Worm (Caenorhabditis elegans) whole organism, L1 larva: ENCODE data around the gene C34E11.4.

Experiments
- C16A3.4 ChIP-seq: fragments of 150-350 bp; optimal IDR thresholded peaks from 2 replicates; lab custom pipeline; 2014; ENCODE audit warnings: missing biosample characterization, missing genetic modification characterization
- aha-1 ChIP-seq: fragments of 150-350 bp; optimal IDR thresholded peaks from 2 replicates; lab custom pipeline; 2014; ENCODE audit warnings: missing biosample characterization, missing genetic modification characterization
- aly-2 ChIP-seq: fragments of 150-350 bp; optimal IDR thresholded peaks from 2 replicates; lab custom pipeline; 2014; ENCODE audit warnings: missing biosample characterization, missing genetic modification characterization
- ceh-82 ChIP-seq, 3 experiments: fragments of 150-350 bp in 1 of 3; sonication (generic microtip) in 2 of 3; optimal IDR thresholded peaks; 2 replicates each; lab custom pipeline; 2014 to 2017; ENCODE audit warnings: missing biosample characterization in 3 of 3, missing genetic modification characterization in 3 of 3
- efl-1 ChIP-seq, 4 experiments: fragments of 150-350 bp; optimal IDR thresholded peaks in 3 of 4; peaks in 1 of 4; 1 replicate in 1 of 4; 2 replicates in 3 of 4; lab custom pipeline; 2014; ENCODE audit warnings: missing biosample characterization in 2 of 4, missing genetic modification characterization in 2 of 4, missing genetic modification reagents in 2 of 4
- egl-27 ChIP-seq, 2 experiments: fragments of 150-350 bp in 1 of 2; sonication (generic microtip); optimal IDR thresholded peaks; 3 replicates each; lab custom pipeline; 2017 to 2018; ENCODE audit warnings: missing biosample characterization in 2 of 2, missing genetic modification characterization in 2 of 2, missing genetic modification reagents in 2 of 2
- fkh-10 ChIP-seq: sonication (generic microtip); optimal IDR thresholded peaks from 2 replicates; lab custom pipeline; 2017; ENCODE audit warnings: missing biosample characterization, missing genetic modification reagents, missing genetic modification characterization
- grh-1 ChIP-seq: fragments of 200-800 bp; sonication (Bioruptor generic); IDR thresholded peaks from 2 replicates; pipeline ENCODE4 v1.3.6; 2022; ENCODE audit warnings: missing genetic modification reagents, missing genetic modification characterization, missing compliant biosample characterization
- hlh-4 ChIP-seq: sonication (generic microtip); optimal IDR thresholded peaks from 2 replicates; lab custom pipeline; 2016; ENCODE audit warnings: mild to moderate bottlenecking, missing genetic modification characterization, missing compliant biosample characterization
- hpl-2 ChIP-seq: fragments of 150-350 bp; optimal IDR thresholded peaks from 2 replicates; lab custom pipeline; 2014; ENCODE audit warnings: missing biosample characterization, missing genetic modification reagents, missing genetic modification characterization
- irx-1 ChIP-seq: sonication (generic microtip); optimal IDR thresholded peaks from 2 replicates; lab custom pipeline; 2016; ENCODE audit warnings: missing genetic modification characterization, missing compliant biosample characterization
- isw-1 ChIP-seq: fragments of 200-800 bp; sonication (Bioruptor generic); IDR thresholded peaks from 2 replicates; pipeline ENCODE4 v1.3.6; 2022; ENCODE audit warnings: missing genetic modification characterization, missing compliant biosample characterization
- lin-13 ChIP-seq: fragments of 150-350 bp; optimal IDR thresholded peaks from 2 replicates; lab custom pipeline; 2014; ENCODE audit warnings: missing biosample characterization, missing genetic modification reagents, missing genetic modification characterization
- lin-14 ChIP-seq: fragments of 200-800 bp; sonication (Bioruptor generic); optimal IDR thresholded peaks from 2 replicates; lab custom pipeline; 2018; ENCODE audit warnings: mild to moderate bottlenecking, missing genetic modification characterization, moderate library complexity, missing compliant biosample characterization
- lin-35 ChIP-seq, 2 experiments: fragments of 150-350 bp; optimal IDR thresholded peaks; 2 replicates each; lab custom pipeline; 2014; ENCODE audit warnings: missing biosample characterization in 2 of 2, missing genetic modification characterization in 2 of 2, missing genetic modification reagents in 2 of 2
- lin-39 ChIP-seq: fragments of 150-350 bp; optimal IDR thresholded peaks from 2 replicates; lab custom pipeline; 2014; ENCODE audit warnings: missing biosample characterization, missing genetic modification reagents, missing genetic modification characterization
- lsy-2 ChIP-seq, 2 experiments: fragments of 150-350 bp; optimal IDR thresholded peaks; 2 replicates each; lab custom pipeline; 2014; ENCODE audit warnings: missing biosample characterization in 2 of 2, missing genetic modification characterization in 2 of 2
- mep-1 ChIP-seq: fragments of 150-350 bp; optimal IDR thresholded peaks from 2 replicates; lab custom pipeline; 2014; ENCODE audit warnings: missing biosample characterization, missing genetic modification characterization
- nhr-11 ChIP-seq: fragments of 150-350 bp; optimal IDR thresholded peaks from 2 replicates; lab custom pipeline; 2014; ENCODE audit warnings: missing biosample characterization, missing genetic modification characterization
- nhr-12 ChIP-seq: sonication (generic microtip); optimal IDR thresholded peaks from 2 replicates; lab custom pipeline; 2017; ENCODE audit warnings: missing biosample characterization, missing genetic modification characterization
- nhr-20 ChIP-seq: sonication (generic microtip); optimal IDR thresholded peaks from 2 replicates; lab custom pipeline; 2016; ENCODE audit warnings: mild to moderate bottlenecking, missing genetic modification characterization, missing compliant biosample characterization
- nhr-237 ChIP-seq: fragments of 150-350 bp; optimal IDR thresholded peaks from 2 replicates; lab custom pipeline; 2014; ENCODE audit warnings: missing biosample characterization, missing genetic modification characterization
- nhr-71 ChIP-seq: sonication (generic microtip); optimal IDR thresholded peaks from 2 replicates; lab custom pipeline; 2016; ENCODE audit warnings: mild to moderate bottlenecking, missing genetic modification characterization, moderate library complexity, missing compliant biosample characterization
- nhr-77 ChIP-seq: fragments of 150-350 bp; optimal IDR thresholded peaks from 2 replicates; lab custom pipeline; 2014; ENCODE audit warnings: missing biosample characterization, missing genetic modification characterization
- nhr-90 ChIP-seq: sonication (generic microtip); optimal IDR thresholded peaks from 2 replicates; lab custom pipeline; 2016; ENCODE audit warnings: mild to moderate bottlenecking, missing genetic modification characterization, missing compliant biosample characterization; ENCODE audit not compliant: poor library complexity
- pag-3 ChIP-seq: sonication (generic microtip); optimal IDR thresholded peaks from 2 replicates; lab custom pipeline; 2017; ENCODE audit warnings: missing genetic modification characterization, mild to moderate bottlenecking, missing compliant biosample characterization, antibody characterized with exemption, borderline replicate concordance; ENCODE audit not compliant: insufficient read depth
- pqm-1 ChIP-seq: sonication (generic microtip); optimal IDR thresholded peaks from 3 replicates; lab custom pipeline; 2017; ENCODE audit warnings: missing biosample characterization, missing genetic modification characterization
- rnt-1 ChIP-seq: sonication (generic microtip); optimal IDR thresholded peaks from 2 replicates; lab custom pipeline; 2016; ENCODE audit warnings: mild to moderate bottlenecking, missing genetic modification characterization, moderate library complexity, missing compliant biosample characterization
- snu-23 ChIP-seq: sonication (generic microtip); optimal IDR thresholded peaks from 2 replicates; lab custom pipeline; 2016; ENCODE audit warnings: missing genetic modification characterization, missing compliant biosample characterization
- sptf-1 ChIP-seq: fragments of 150-350 bp; optimal IDR thresholded peaks from 2 replicates; lab custom pipeline; 2014; ENCODE audit warnings: missing biosample characterization, missing genetic modification characterization
- sup-37 ChIP-seq: fragments of 200-800 bp; sonication (Bioruptor generic); optimal IDR thresholded peaks from 2 replicates; lab custom pipeline; 2018; ENCODE audit warnings: mild to moderate bottlenecking, missing genetic modification characterization, missing compliant biosample characterization
- swsn-7 ChIP-seq: sonication (generic microtip); optimal IDR thresholded peaks from 2 replicates; lab custom pipeline; 2016; ENCODE audit warnings: missing genetic modification characterization, missing compliant biosample characterization
- tbx-2 ChIP-seq: sonication (generic microtip); optimal IDR thresholded peaks from 2 replicates; lab custom pipeline; 2016; ENCODE audit warnings: missing genetic modification characterization, missing compliant biosample characterization
- unc-130 ChIP-seq: fragments of 150-350 bp; optimal IDR thresholded peaks from 2 replicates; lab custom pipeline; 2017; ENCODE audit warnings: missing biosample characterization, missing genetic modification characterization, inconsistent platforms
- unc-30 ChIP-seq: sonication (generic microtip); optimal IDR thresholded peaks from 2 replicates; lab custom pipeline; 2017; ENCODE audit warnings: missing biosample characterization, missing genetic modification characterization
- unc-62 ChIP-seq: fragments of 150-350 bp; optimal IDR thresholded peaks from 2 replicates; lab custom pipeline; 2014; ENCODE audit warnings: missing biosample characterization, missing genetic modification reagents, missing genetic modification characterization
- vab-15 ChIP-seq: sonication (generic microtip); optimal IDR thresholded peaks from 2 replicates; lab custom pipeline; 2017; ENCODE audit warnings: missing genotype, mild to moderate bottlenecking, missing genetic modification characterization, missing compliant biosample characterization
- zip-4 ChIP-seq: fragments of 200-800 bp; sonication (Bioruptor generic); optimal IDR thresholded peaks from 2 replicates; lab custom pipeline; 2018; ENCODE audit warnings: mild to moderate bottlenecking, missing genetic modification characterization, moderate library complexity, missing compliant biosample characterization
- ztf-11 ChIP-seq, 2 experiments: sonication (generic microtip); optimal IDR thresholded peaks; 2 replicates each; lab custom pipeline; 2016 to 2017; ENCODE audit warnings: missing genetic modification characterization in 2 of 2, missing biosample characterization in 1 of 2, missing compliant biosample characterization in 1 of 2

Gene C34E11.4

DNA sequence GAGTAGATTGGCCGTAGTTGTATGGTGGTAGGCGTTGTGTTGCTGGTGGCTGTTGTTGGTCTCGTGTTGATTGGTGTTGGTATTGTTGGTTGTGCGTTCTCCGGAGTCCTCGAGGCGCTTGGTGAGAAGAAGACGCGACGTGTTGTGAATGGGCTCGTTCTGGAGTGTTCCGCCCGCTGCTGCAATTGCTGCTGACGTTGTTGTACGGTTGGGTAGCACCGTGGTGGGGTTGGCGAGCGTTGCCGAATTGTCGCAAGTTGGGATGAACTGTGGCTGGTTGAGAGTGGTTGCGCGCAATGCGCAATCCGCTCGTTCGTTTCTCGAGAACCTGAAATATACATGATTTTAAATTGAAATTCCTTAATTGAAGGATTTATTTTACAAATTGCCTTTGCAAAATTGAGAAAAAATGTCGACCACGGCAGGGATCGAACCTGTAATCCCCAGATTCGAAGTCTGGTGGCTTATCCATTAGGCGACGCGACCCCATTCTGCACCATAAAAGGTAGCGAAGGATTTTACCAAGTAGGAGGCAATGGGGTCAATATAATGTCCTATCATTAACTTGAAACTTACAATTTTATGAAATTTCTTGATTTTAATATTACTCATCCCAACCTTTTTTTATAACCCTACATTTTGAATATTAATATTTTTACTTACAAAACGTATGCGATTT lies 2.3 kb downstream of the C34E11.4 start:
- TF ChIP-seq grh-1 (GFP tag; lab: Robert Waterston, UW) (no peak), hlh-4 (tag; lab: Kevin White, UChicago) (no peak)

DNA sequence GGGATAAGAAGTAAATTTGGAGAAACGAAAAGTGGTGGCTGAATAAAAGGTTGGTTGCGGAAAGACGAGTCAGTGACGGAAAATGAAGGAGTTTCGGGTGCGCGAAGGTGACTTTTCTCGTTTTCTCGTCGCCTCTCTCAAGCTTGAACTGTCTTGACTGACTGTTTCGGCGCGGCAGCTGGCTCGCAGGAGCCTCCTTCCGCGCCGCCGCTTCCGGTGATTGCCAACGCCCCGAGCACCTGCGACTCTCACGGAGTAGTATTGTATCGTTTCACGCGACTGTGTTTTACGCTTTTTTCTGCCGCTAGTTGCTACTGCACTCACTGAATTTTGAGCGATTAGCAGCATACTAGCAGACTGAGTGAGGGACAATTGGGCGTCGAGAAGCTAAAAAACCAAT lies 10.7 kb downstream of the C34E11.4 start, which contains the start of gene C34E11.2:
TSS of gene C34E11.2 (minus strand) at position 84 of the 400 bp plus-strand sequence.
- no peak for TF ChIP-seq nhr-237 (tag; lab: Kevin White, UChicago)
- no peak for TF ChIP-seq swsn-7 (tag; lab: Kevin White, UChicago)
- TF ChIP-seq pqm-1 (tag; lab: Kevin White, UChicago), result no peak
- TF ChIP-seq zip-4, result no peak

- no peak for TF ChIP-seq nhr-11 (tag; lab: Kevin White, UChicago)
- TF ChIP-seq lin-39 (tag; lab: Kevin White, UChicago), result no peak
- no peak for TF ChIP-seq C16A3.4 (tag; lab: Kevin White, UChicago)
- no peak for TF ChIP-seq lsy-2 (tag; optimal IDR thresholded peaks at IDR 0.05; lab: Kevin White, UChicago)
- no peak for TF ChIP-seq sptf-1 (tag; lab: Kevin White, UChicago)
- TF ChIP-seq tbx-2 (tag; lab: Kevin White, UChicago), result no peak
- TF ChIP-seq hpl-2 (GFP tag; lab: Kevin White, UChicago), result no peak
- TF ChIP-seq vab-15 (tag; lab: Kevin White, UChicago), result no peak
These were observed 12.8 kb downstream of the C34E11.4 start for ce11 chrX:11816825-11817224.

ce11 chrX:11818711-11819110 lies 14.7 kb downstream of the C34E11.4 start:
- TF ChIP-seq tbx-2 (tag; lab: Kevin White, UChicago) (no peak), unc-130 (peak; percentile 4), ztf-11 (tag; optimal IDR thresholded peaks at IDR 0.05; lab: Kevin White, UChicago) (no peak), nhr-20 (tag; lab: Kevin White, UChicago) (no peak), hlh-4 (tag; lab: Kevin White, UChicago) (no peak), ceh-82 (tag; optimal IDR thresholded peaks at IDR 0.05; lab: Kevin White, UChicago) (no peak), rnt-1 (tag; lab: Kevin White, UChicago) (peak; percentile 25), lin-13 (GFP tag; lab: Kevin White, UChicago) (no peak), sup-37 (GFP tag; lab: Kevin White, UChicago) (no peak), nhr-12 (no peak), lin-35 (GFP tag; optimal IDR thresholded peaks at IDR 0.05; lab: Kevin White, UChicago) (no peak), fkh-10 (GFP tag; lab: Kevin White, UChicago) (no peak), efl-1 (optimal IDR thresholded peaks at IDR 0.05; lab: Kevin White, UChicago) (no peak), efl-1 (GFP tag; optimal IDR thresholded peaks at IDR 0.05 in 1 of 2; lab: Kevin White, UChicago) (no peak), nhr-90 (tag; lab: Kevin White, UChicago) (no peak), lin-14 (GFP tag; lab: Kevin White, UChicago) (peak; percentile 75), sptf-1 (tag; lab: Kevin White, UChicago) (no peak), pag-3 (tag; lab: Kevin White, UChicago) (no peak), unc-30 (tag; lab: Kevin White, UChicago) (no peak), grh-1 (GFP tag; lab: Robert Waterston, UW) (no peak), snu-23 (GFP tag; lab: Kevin White, UChicago) (peak; percentile 1), vab-15 (tag; lab: Kevin White, UChicago) (no peak), unc-62 (no peak), isw-1 (no peak), aly-2 (tag; lab: Kevin White, UChicago) (no peak), mep-1 (no peak), nhr-77 (tag; lab: Kevin White, UChicago) (no peak), egl-27 (tag; optimal IDR thresholded peaks at IDR 0.05; lab: Kevin White, UChicago) (no peak), aha-1 (tag; lab: Kevin White, UChicago) (no peak), irx-1 (tag; lab: Kevin White, UChicago) (no peak), zip-4 (no peak), nhr-71 (peak; percentile 66)
